Worm (Caenorhabditis elegans): Measurements from ENCODE around the gene nhr-203.

DNA sequence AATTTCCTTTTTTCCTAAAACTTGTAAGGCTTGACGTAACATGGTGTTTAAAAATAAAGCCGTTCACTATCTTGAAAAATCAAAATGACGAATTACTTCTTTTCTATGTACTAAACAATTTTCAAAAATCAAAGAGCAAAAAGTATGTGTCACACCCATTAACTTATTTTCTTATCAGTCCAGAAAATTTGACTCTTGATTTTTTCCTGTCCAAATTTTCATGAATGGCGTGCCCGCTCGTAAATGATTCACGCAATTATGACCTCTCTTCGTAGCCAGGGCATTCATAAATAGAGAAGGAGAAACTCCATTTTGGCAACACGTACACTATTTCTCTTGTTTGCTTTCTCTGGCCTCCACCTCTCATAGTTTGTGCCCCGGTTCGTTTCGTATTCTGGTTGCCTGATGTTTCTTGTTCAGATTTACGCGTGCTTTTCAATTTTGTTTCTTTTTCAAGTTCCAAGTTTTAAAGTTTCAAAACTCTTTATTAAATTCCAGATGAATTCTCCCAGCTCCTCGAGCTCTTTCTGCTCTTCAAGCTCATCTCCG is 18.1 kb downstream of the nhr-203 start, which contains the start of gene nhr-55:
- TF ChIP-seq snpc-4 (tag; optimal IDR thresholded peaks at IDR 0.05) (no peak), nhr-77 (tag; optimal IDR thresholded peaks at IDR 0.05) (no peak), zag-1 (tag; optimal IDR thresholded peaks at IDR 0.05) (no peak), ztf-11 (tag; optimal IDR thresholded peaks at IDR 0.05) (no peak), tbx-2 (tag; optimal IDR thresholded peaks at IDR 0.05) (no peak), lin-39 (tag; optimal IDR thresholded peaks at IDR 0.05) (no peak), ZK546.5 (tag; optimal IDR thresholded peaks at IDR 0.05) (no peak), unc-62 (GFP tag; optimal IDR thresholded peaks at IDR 0.05) (no peak), nhr-28 (tag; optimal IDR thresholded peaks at IDR 0.05) (no peak), lin-15B (tag; optimal IDR thresholded peaks at IDR 0.05) (no peak), ztf-4 (tag; optimal IDR thresholded peaks at IDR 0.05) (no peak), egl-27 (tag; optimal IDR thresholded peaks at IDR 0.05) (no peak), mdl-1 (tag; optimal IDR thresholded peaks at IDR 0.05) (no peak)

Measured in whole organism, L3 larva.